Fruit fly (Drosophila melanogaster) whole organism, embryonic: Measurements from ENCODE around the gene CG13314.

ENCODE experiments used
- CG10274 ChIP-seq: fragments of 200-800 bp; sonication (Bioruptor generic); optimal IDR thresholded peaks from 3 replicates; lab custom pipeline; 2017; ENCODE audit warnings: missing biosample characterization, mild to moderate bottlenecking, missing genetic modification characterization
- CG10431 ChIP-seq: fragments of 200-800 bp; sonication (Bioruptor generic); optimal IDR thresholded peaks from 3 replicates; lab custom pipeline; 2018; ENCODE audit warnings: missing biosample characterization, mild to moderate bottlenecking, missing genetic modification characterization
- CG11456 ChIP-seq: fragments of 200-800 bp; sonication (Bioruptor generic); IDR thresholded peaks from 3 replicates; pipeline ENCODE4 v1.3.6; 2022; ENCODE audit warnings: missing biosample characterization, missing genetic modification characterization
- CG12391 ChIP-seq: fragments of 200-800 bp; sonication (Bioruptor generic); optimal IDR thresholded peaks from 3 replicates; lab custom pipeline; 2018; ENCODE audit warnings: missing biosample characterization, mild to moderate bottlenecking, missing genetic modification characterization, moderate library complexity
- CG13287 ChIP-seq: fragments of 200-800 bp; sonication (Bioruptor generic); IDR thresholded peaks from 2 replicates; pipeline ENCODE4 v1.3.6; 2022; ENCODE audit warnings: missing biosample characterization, missing genetic modification characterization; ENCODE audit not compliant: partially characterized antibody
- CG14441 ChIP-seq: fragments of 200-800 bp; sonication (Bioruptor generic); IDR thresholded peaks from 2 replicates; pipeline ENCODE4 v1.3.6; 2022; ENCODE audit warnings: missing biosample characterization, missing genetic modification characterization
- CG1529 ChIP-seq: fragments of 200-800 bp; sonication (Bioruptor generic); optimal IDR thresholded peaks from 3 replicates; lab custom pipeline; 2018; ENCODE audit warnings: missing biosample characterization, missing genetic modification characterization
- CG15479 ChIP-seq: fragments of 200-800 bp; sonication (Bioruptor generic); optimal IDR thresholded peaks from 3 replicates; lab custom pipeline; 2019; ENCODE audit warnings: missing biosample characterization, mild to moderate bottlenecking, missing genetic modification characterization, moderate library complexity
- CG17568 ChIP-seq: fragments of 200-800 bp; sonication (Bioruptor generic); optimal IDR thresholded peaks from 2 replicates; lab custom pipeline; 2018; ENCODE audit warnings: missing biosample characterization, mild to moderate bottlenecking, missing genetic modification characterization, moderate library complexity
- CG32772 ChIP-seq: fragments of 200-800 bp; sonication (Bioruptor generic); IDR thresholded peaks from 2 replicates; pipeline ENCODE4 v1.3.6; 2022; ENCODE audit warnings: missing biosample characterization, missing genetic modification characterization
- CG6791 ChIP-seq: fragments of 200-800 bp; sonication (Bioruptor generic); IDR thresholded peaks from 3 replicates; pipeline ENCODE4 v1.3.6; 2022; ENCODE audit warnings: missing biosample characterization, missing genetic modification characterization; ENCODE audit not compliant: partially characterized antibody
- CG8089 ChIP-seq: fragments of 200-800 bp; sonication (Bioruptor generic); optimal IDR thresholded peaks from 3 replicates; lab custom pipeline; 2016; ENCODE audit warnings: missing biosample characterization, missing genetic modification characterization
- CG8924 ChIP-seq: fragments of 200-800 bp; optimal IDR thresholded peaks from 3 replicates; lab custom pipeline; 2019; ENCODE audit warnings: missing biosample characterization, mild to moderate bottlenecking, missing genetic modification characterization, moderate library complexity
- CG9932 ChIP-seq: fragments of 200-800 bp; sonication (Bioruptor generic); IDR thresholded peaks from 2 replicates; pipeline ENCODE4 v1.3.6; 2022; ENCODE audit warnings: missing biosample characterization, missing genetic modification characterization
- CHES-1-like ChIP-seq: fragments of 200-800 bp; sonication (Bioruptor generic); optimal IDR thresholded peaks from 2 replicates; lab custom pipeline; 2016; ENCODE audit warnings: missing biosample characterization, missing genetic modification characterization
- Dfd ChIP-seq, 2 experiments: fragments of >200 bp; optimal IDR thresholded peaks; 2 replicates each; lab custom pipeline; 2017; ENCODE audit warnings: missing biosample characterization in 2 of 2, missing genetic modification characterization in 2 of 2
- GATAe ChIP-seq: fragments of 200-800 bp; sonication (Bioruptor generic); conservative IDR thresholded peaks from 2 replicates; pipeline ENCODE4 v1.3.6; 2022; ENCODE audit warnings: missing biosample characterization, missing genetic modification characterization
- HLH54F ChIP-seq: fragments of 200-800 bp; sonication (Bioruptor generic); optimal IDR thresholded peaks from 3 replicates; lab custom pipeline; 2016; ENCODE audit warnings: missing biosample characterization, missing genetic modification characterization
- Hmx ChIP-seq: fragments of 200-800 bp; sonication (Bioruptor generic); optimal IDR thresholded peaks from 2 replicates; lab custom pipeline; 2016; ENCODE audit warnings: missing biosample characterization, missing genetic modification characterization
- Lhr ChIP-seq: fragments of 200-800 bp; sonication (Bioruptor generic); optimal IDR thresholded peaks from 3 replicates; lab custom pipeline; 2017; ENCODE audit warnings: mild to moderate bottlenecking, missing biosample characterization, missing genetic modification reagents, missing genetic modification characterization
- Ptx1 ChIP-seq: fragments of 200-800 bp; sonication (Bioruptor generic); IDR thresholded peaks from 2 replicates; pipeline ENCODE4 v1.3.6; 2022; ENCODE audit warnings: missing biosample characterization, missing genetic modification characterization
- Spps ChIP-seq: fragments of 200-800 bp; sonication (Bioruptor generic); optimal IDR thresholded peaks from 2 replicates; lab custom pipeline; 2018; ENCODE audit warnings: missing biosample characterization, mild to moderate bottlenecking, missing genetic modification characterization
- TFAM ChIP-seq: fragments of 200-800 bp; sonication (Bioruptor generic); optimal IDR thresholded peaks from 2 replicates; lab custom pipeline; 2017; ENCODE audit warnings: missing biosample characterization, missing genetic modification characterization, inconsistent platforms
- ash1 ChIP-seq: fragments of 200-800 bp; sonication (Bioruptor generic); optimal IDR thresholded peaks from 2 replicates; lab custom pipeline; 2018; ENCODE audit warnings: missing biosample characterization, mild to moderate bottlenecking, missing genetic modification characterization
- chn ChIP-seq: fragments of 200-800 bp; sonication (Bioruptor generic); optimal IDR thresholded peaks from 2 replicates; lab custom pipeline; 2016; ENCODE audit warnings: missing biosample characterization, missing genetic modification characterization
- disco-r ChIP-seq: fragments of 200-800 bp; sonication (Bioruptor generic); optimal IDR thresholded peaks from 2 replicates; lab custom pipeline; 2016; ENCODE audit warnings: missing biosample characterization, missing genetic modification characterization
- dmrt99B ChIP-seq: fragments of 200-800 bp; sonication (Bioruptor generic); optimal IDR thresholded peaks from 2 replicates; lab custom pipeline; 2018; ENCODE audit warnings: missing biosample characterization, mild to moderate bottlenecking, missing genetic modification characterization, moderate library complexity
- ems ChIP-seq: fragments of 200-800 bp; sonication (Bioruptor generic); optimal IDR thresholded peaks from 3 replicates; lab custom pipeline; 2016; ENCODE audit warnings: missing biosample characterization, missing genetic modification characterization
- fd3F ChIP-seq: fragments of 200-800 bp; sonication (Bioruptor generic); optimal IDR thresholded peaks from 2 replicates; lab custom pipeline; 2018; ENCODE audit warnings: missing biosample characterization, mild to moderate bottlenecking, missing genetic modification characterization, moderate library complexity
- fru ChIP-seq: fragments of >200 bp; optimal IDR thresholded peaks from 2 replicates; lab custom pipeline; 2017
- gcm ChIP-seq: fragments of 200-800 bp; sonication (Bioruptor generic); optimal IDR thresholded peaks from 2 replicates; lab custom pipeline; 2019; ENCODE audit warnings: missing biosample characterization, mild to moderate bottlenecking, missing genetic modification characterization, moderate library complexity
- hb ChIP-seq: fragments of 200-800 bp; sonication (Bioruptor generic); IDR thresholded peaks from 3 replicates; pipeline ENCODE4 v1.3.6; 2022; ENCODE audit warnings: missing biosample characterization, missing genetic modification characterization; ENCODE audit not compliant: partially characterized antibody
- jigr1 ChIP-seq: fragments of 200-800 bp; sonication (Bioruptor generic); IDR thresholded peaks from 3 replicates; pipeline ENCODE4 v1.3.6; 2022; ENCODE audit warnings: missing biosample characterization, missing genetic modification characterization
- jumu ChIP-seq: fragments of 200-800 bp; sonication (Bioruptor generic); optimal IDR thresholded peaks from 3 replicates; lab custom pipeline; 2016; ENCODE audit warnings: missing biosample characterization, missing genetic modification characterization
- ken ChIP-seq: fragments of 200-800 bp; sonication (Bioruptor generic); IDR thresholded peaks from 3 replicates; pipeline ENCODE4 v1.3.6; 2022; ENCODE audit warnings: missing biosample characterization, missing genetic modification characterization
- kni ChIP-seq: fragments of 200-800 bp; sonication (Bioruptor generic); optimal IDR thresholded peaks from 3 replicates; lab custom pipeline; 2017; ENCODE audit warnings: mild to moderate bottlenecking, missing biosample characterization, missing genetic modification reagents, missing genetic modification characterization
- lilli ChIP-seq: fragments of 200-800 bp; sonication (Bioruptor generic); optimal IDR thresholded peaks from 3 replicates; lab custom pipeline; 2016; ENCODE audit warnings: missing biosample characterization, missing genetic modification characterization
- nerfin-2 ChIP-seq: fragments of 200-800 bp; sonication (Bioruptor generic); IDR thresholded peaks from 2 replicates; pipeline ENCODE4 v1.3.6; 2022; ENCODE audit warnings: missing biosample characterization, missing genetic modification characterization; ENCODE audit not compliant: partially characterized antibody
- nom ChIP-seq: fragments of 200-800 bp; sonication (Bioruptor generic); optimal IDR thresholded peaks from 2 replicates; lab custom pipeline; 2017; ENCODE audit warnings: missing biosample characterization, missing genetic modification characterization, mild to moderate bottlenecking, moderate library complexity, missing genetic modification reagents
- otp ChIP-seq: fragments of 200-800 bp; sonication (Bioruptor generic); IDR thresholded peaks from 3 replicates; pipeline ENCODE4, ENCODE4 v1.3.6; 2022; ENCODE audit warnings: missing biosample characterization, missing genetic modification characterization
- pan ChIP-seq, 4 experiments: fragments of >200 bp in 3 of 4; fragments of 200-800 bp in 1 of 4; sonication (Bioruptor generic) in 1 of 4; optimal IDR thresholded peaks in 3 of 4; IDR thresholded peaks in 1 of 4; 2 replicates each; pipeline versions ENCODE4 v1.3.6 to Lab custom; 2017 to 2022; ENCODE audit warnings: missing biosample characterization in 2 of 4, missing genetic modification characterization in 2 of 4, mixed read lengths in 1 of 4
- scrt ChIP-seq: fragments of 200-800 bp; sonication (Bioruptor generic); optimal IDR thresholded peaks from 2 replicates; lab custom pipeline; 2018; ENCODE audit warnings: missing biosample characterization, mild to moderate bottlenecking, missing genetic modification characterization, moderate library complexity
- sens ChIP-seq: fragments of 200-800 bp; sonication (Bioruptor generic); peaks from one replicate; lab custom pipeline; 2016; ENCODE audit warnings: missing biosample characterization, missing genetic modification characterization
- sim ChIP-seq: fragments of 200-800 bp; sonication (Bioruptor generic); IDR thresholded peaks from 2 replicates; pipeline ENCODE4 v1.3.6; 2022; ENCODE audit warnings: missing biosample characterization, missing genetic modification characterization
- sqz ChIP-seq: fragments of 200-800 bp; sonication (Bioruptor generic); optimal IDR thresholded peaks from 3 replicates; lab custom pipeline; 2018; ENCODE audit warnings: missing biosample characterization, mild to moderate bottlenecking, missing genetic modification characterization
- unc-4 ChIP-seq: fragments of 200-800 bp; sonication (Bioruptor generic); IDR thresholded peaks from 2 replicates; pipeline ENCODE4 v1.3.6; 2022; ENCODE audit warnings: missing biosample characterization, missing genetic modification characterization; ENCODE audit not compliant: partially characterized antibody
- usp ChIP-seq: fragments of >200 bp; optimal IDR thresholded peaks from 2 replicates; lab custom pipeline; 2017; ENCODE audit warnings: missing biosample characterization, missing genetic modification characterization
- wek ChIP-seq: fragments of 200-800 bp; sonication (Bioruptor generic); optimal IDR thresholded peaks from 3 replicates; lab custom pipeline; 2018; ENCODE audit warnings: missing biosample characterization, mild to moderate bottlenecking, missing genetic modification characterization, moderate library complexity

The CG13314 gene

DNA sequence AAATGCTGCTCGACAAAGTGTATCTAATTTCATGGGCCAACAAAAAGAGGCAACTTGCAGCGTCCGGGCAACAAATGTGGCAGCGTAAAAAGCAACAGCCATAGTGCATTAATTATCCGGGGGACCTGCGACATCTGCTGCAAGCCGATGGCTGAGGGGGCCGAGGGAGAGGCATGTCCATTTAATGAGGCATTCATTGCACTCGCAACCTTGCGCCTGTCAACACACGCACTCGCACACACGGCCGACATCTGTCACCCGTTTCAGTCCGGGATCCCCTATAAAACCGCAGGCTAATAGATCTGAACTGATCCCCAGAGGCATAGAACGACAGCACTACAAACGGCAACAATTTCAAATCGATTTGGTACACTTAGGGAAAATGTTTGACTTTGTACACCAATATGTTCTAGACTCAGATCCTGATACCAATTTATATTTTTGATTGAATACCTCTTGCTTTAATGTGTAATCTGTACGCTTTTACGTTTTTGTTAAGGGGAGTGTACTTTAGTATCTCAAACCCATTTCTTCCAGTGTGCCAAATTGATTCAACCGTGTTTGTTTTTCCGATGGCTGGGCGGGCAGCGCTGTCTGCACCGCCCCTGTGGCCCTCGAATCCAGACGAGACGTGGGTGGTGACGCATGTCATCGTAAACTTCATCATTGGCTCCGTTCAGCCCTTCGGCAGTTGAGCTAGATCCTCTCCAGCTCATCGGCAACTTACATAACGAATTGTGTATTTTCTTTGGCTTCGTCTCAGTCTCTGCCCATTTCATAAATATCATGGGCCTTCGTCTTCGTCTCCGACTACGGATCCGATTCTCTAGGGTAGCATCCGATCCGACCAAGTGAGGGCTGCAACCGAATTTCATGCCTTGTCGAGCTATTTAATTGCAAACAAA lies 30.1 kb downstream of the CG13314 start (continued):
- no peak for TF ChIP-seq fru (lab: Kevin White, UChicago)
- TF ChIP-seq disco-r: peak; percentile 34
- peak; percentile 67 for TF ChIP-seq gcm (GFP tag; lab: Kevin White, UChicago)
- TF ChIP-seq Hmx (GFP tag; lab: Kevin White, UChicago): peak; percentile 38
- TF ChIP-seq CG12391 (tag; lab: Kevin White, UChicago): peak; percentile 82
- TF ChIP-seq Dfd (GFP tag; optimal IDR thresholded peaks at IDR 0.05; lab: Kevin White, UChicago): no peak
- no peak for TF ChIP-seq scrt (GFP tag; lab: Kevin White, UChicago)
- TF ChIP-seq CG1529 (GFP tag; lab: Kevin White, UChicago): peak; percentile 49
- TF ChIP-seq sqz: peak; percentile 65
- TF ChIP-seq jigr1: peak; percentile 59; the same call in 1 of the 3 replicates
- peak; percentile 60 for TF ChIP-seq CG14441
- no peak for TF ChIP-seq unc-4 (GFP tag; lab: Robert Waterston, UW)
- TF ChIP-seq Ptx1 (GFP tag; lab: Robert Waterston, UW): peak; percentile 69
- peak; percentile 87 for TF ChIP-seq otp (GFP tag; lab: Robert Waterston, UW)
- no peak for TF ChIP-seq CG13287
- peak; percentile 82 for TF ChIP-seq CG32772 (GFP tag; lab: Robert Waterston, UW)
- no peak for TF ChIP-seq ash1 (GFP tag; lab: Kevin White, UChicago)
- TF ChIP-seq CHES-1-like: peak; percentile 37
- peak; percentile 73 for TF ChIP-seq dmrt99B (tag; lab: Kevin White, UChicago)
- peak; percentile 68 for TF ChIP-seq ems (GFP tag; lab: Kevin White, UChicago)
- TF ChIP-seq nerfin-2 (GFP tag; lab: Robert Waterston, UW): no peak
- no peak for TF ChIP-seq CG15479 (GFP tag; lab: Kevin White, UChicago)
- TF ChIP-seq CG8924: peak; percentile 78
- peak; percentile 46 for TF ChIP-seq lilli (GFP tag; lab: Kevin White, UChicago)
- TF ChIP-seq CG10274: peak; percentile 13
- no peak for TF ChIP-seq pan (optimal IDR thresholded peaks at IDR 0.05; lab: Kevin White, UChicago)
- peak in 1 of 2 experiments; percentile 70 for TF ChIP-seq pan (GFP tag; optimal IDR thresholded peaks at IDR 0.05 in 1 of 2, IDR thresholded peaks at IDR 0.05 in 1 of 2)
- TF ChIP-seq hb: no peak
- TF ChIP-seq sim (GFP tag; lab: Robert Waterston, UW): peak; percentile 91
- TF ChIP-seq CG17568 (GFP tag; lab: Kevin White, UChicago): no peak
- no peak for TF ChIP-seq TFAM
- no peak for TF ChIP-seq CG6791 (GFP tag; lab: Robert Waterston, UW)
- TF ChIP-seq jumu: peak; percentile 85
- peak; percentile 56 for TF ChIP-seq kni (GFP tag; lab: Kevin White, UChicago)
- TF ChIP-seq usp: no peak
- peak; percentile 68; the same call in 2 of the 3 replicates for TF ChIP-seq CG11456 (GFP tag; lab: Robert Waterston, UW)
- no peak for TF ChIP-seq fd3F (GFP tag; lab: Kevin White, UChicago)
- TF ChIP-seq Spps (tag; lab: Kevin White, UChicago): peak; percentile 72
- TF ChIP-seq Lhr (GFP tag; lab: Kevin White, UChicago): peak; percentile 36
- no peak for TF ChIP-seq wek
- TF ChIP-seq chn (GFP tag; lab: Kevin White, UChicago): peak; percentile 70
- TF ChIP-seq ken (GFP tag; lab: Robert Waterston, UW): peak; percentile 78; the same call in 2 of the 3 replicates
- no peak for TF ChIP-seq nom (GFP tag; lab: Kevin White, UChicago)
- TF ChIP-seq CG9932: no peak
- TF ChIP-seq sens (GFP tag; lab: Kevin White, UChicago): peak; percentile 98
- TF ChIP-seq CG8089 (GFP tag; lab: Kevin White, UChicago): peak; percentile 38
- TF ChIP-seq HLH54F (GFP tag; lab: Kevin White, UChicago): peak; percentile 33
- no peak for TF ChIP-seq GATAe (GFP tag; lab: Robert Waterston, UW)
- TF ChIP-seq CG10431 (GFP tag; lab: Kevin White, UChicago): no peak
